Worm (Caenorhabditis elegans) whole organism, early embryonic: ENCODE results near the gene ZK742.3.

Source experiments
- aly-1 ChIP-seq: sonication (generic microtip); optimal IDR thresholded peaks from 2 replicates; lab custom pipeline; 2016; ENCODE audit warnings: missing genetic modification characterization, missing compliant biosample characterization
- ama-1 ChIP-seq: fragments of 150-350 bp; optimal IDR thresholded peaks from 2 replicates; lab custom pipeline; 2014
- hmbx-1 ChIP-seq: sonication (generic microtip); optimal IDR thresholded peaks from 2 replicates; lab custom pipeline; 2016; ENCODE audit warnings: mild to moderate bottlenecking, missing genetic modification characterization, missing compliant biosample characterization

ce11 chrV:7825836-7826235, 16.1 kb upstream of the ZK742.3 start:
- no peak for TF ChIP-seq hmbx-1 (tag; lab: Kevin White, UChicago)
- TF ChIP-seq aly-1 (tag; lab: Kevin White, UChicago): no peak
- no peak for TF ChIP-seq ama-1 (lab: Kevin White, UChicago)
